Fruit fly (Drosophila melanogaster): ENCODE data around the gene mdy.

DNA sequence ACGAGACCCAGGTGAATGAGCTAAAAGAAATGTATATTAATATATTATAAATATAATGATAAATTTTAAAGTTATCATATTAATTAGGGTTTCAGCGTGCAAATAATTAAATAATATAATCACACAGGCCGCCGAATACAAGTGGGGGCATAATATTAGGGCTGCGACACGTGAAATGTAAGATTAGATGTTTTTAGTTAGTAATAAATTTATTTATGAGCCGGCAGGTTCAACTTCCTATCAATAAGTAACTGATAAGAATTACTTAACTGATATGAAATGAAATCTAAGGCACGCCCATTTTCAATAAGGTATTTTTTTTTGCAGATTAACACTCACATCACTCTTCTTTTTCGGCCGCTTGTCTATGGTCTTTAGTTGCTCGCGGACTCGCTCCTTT is 26.6 kb upstream of the mdy start:
- no peak for TF ChIP-seq rgr (GFP tag; optimal IDR thresholded peaks at IDR 0.05)
- TF ChIP-seq Dfd (GFP tag; optimal IDR thresholded peaks at IDR 0.05), result no peak
- TF ChIP-seq usp (GFP tag; optimal IDR thresholded peaks at IDR 0.05), result no peak
- no peak for TF ChIP-seq Sp1 (GFP tag; optimal IDR thresholded peaks at IDR 0.05)
- no peak for TF ChIP-seq psq (GFP tag; optimal IDR thresholded peaks at IDR 0.05)

Measured in whole organism, wandering third instar larva.